Worm (Caenorhabditis elegans): ENCODE results near the gene C49C3.20.

ce11 chrIV:17308211-17308610 is 8.1 kb downstream of the C49C3.20 start, which contains the start of gene T28F3.9:
- TF ChIP-seq mab-5 (tag; optimal IDR thresholded peaks at IDR 0.05) (no peak), unc-62 (GFP tag; optimal IDR thresholded peaks at IDR 0.05) (no peak), blmp-1 (tag; optimal IDR thresholded peaks at IDR 0.05) (no peak), ztf-11 (tag; optimal IDR thresholded peaks at IDR 0.05) (no peak), nhr-237 (tag; optimal IDR thresholded peaks at IDR 0.05) (no peak)

All from whole organism, mixed stage, embryonic.